Worm (Caenorhabditis elegans) whole organism, L4 larva: ENCODE measurements around the gene C54D10.9.

Source experiments
- F49E8.2 ChIP-seq: sonication (generic microtip); optimal IDR thresholded peaks from 2 replicates; lab custom pipeline; 2016; ENCODE audit warnings: missing compliant biosample characterization, mild to moderate bottlenecking, missing genetic modification characterization, borderline replicate concordance
- R02D3.7 ChIP-seq: fragments of 150-350 bp; sonication (generic microtip); optimal IDR thresholded peaks from 3 replicates; lab custom pipeline; 2014; ENCODE audit warnings: missing biosample characterization, missing genetic modification characterization
- Y48G9A.11 ChIP-seq: fragments of 200-800 bp; sonication (Bioruptor generic); IDR thresholded peaks from 2 replicates; pipeline ENCODE4 v1.3.6; 2022; ENCODE audit warnings: missing genetic modification reagents, missing genetic modification characterization, missing compliant biosample characterization
- ZK337.2 ChIP-seq: fragments of 200-800 bp; sonication (Bioruptor generic); IDR thresholded peaks from 2 replicates; pipeline ENCODE4 v1.3.6; 2022; ENCODE audit warnings: missing genetic modification reagents, missing genetic modification characterization, missing compliant biosample characterization
- aha-1 ChIP-seq: fragments of 150-350 bp; peaks from one replicate; lab custom pipeline; 2014; ENCODE audit warnings: missing biosample characterization, missing genetic modification characterization
- aly-2 ChIP-seq: sonication (generic microtip); optimal IDR thresholded peaks from 2 replicates; lab custom pipeline; 2018; ENCODE audit warnings: missing biosample characterization, missing genetic modification characterization
- ceh-82 ChIP-seq: sonication (generic microtip); optimal IDR thresholded peaks from 2 replicates; lab custom pipeline; 2017; ENCODE audit warnings: missing biosample characterization, missing genetic modification characterization
- ces-1 ChIP-seq: fragments of 150-350 bp; sonication (generic microtip); optimal IDR thresholded peaks from 4 replicates; lab custom pipeline; 2014; ENCODE audit warnings: missing biosample characterization, missing genetic modification reagents, missing genetic modification characterization
- daf-16 ChIP-seq, 3 experiments: sonication (generic microtip); optimal IDR thresholded peaks; 2 replicates each; lab custom pipeline; 2016 to 2017; ENCODE audit warnings: missing genetic modification characterization in 3 of 3, missing genetic modification reagents in 3 of 3, mild to moderate bottlenecking in 2 of 3, missing compliant biosample characterization in 2 of 3, missing biosample characterization in 1 of 3, moderate library complexity in 1 of 3
- dmd-6 ChIP-seq: fragments of 200-800 bp; sonication (Bioruptor generic); IDR thresholded peaks from 2 replicates; pipeline ENCODE4 v1.3.6; 2022; ENCODE audit warnings: missing genetic modification reagents, missing genetic modification characterization, missing compliant biosample characterization
- dve-1 ChIP-seq: sonication (generic microtip); optimal IDR thresholded peaks from 2 replicates; lab custom pipeline; 2017; ENCODE audit warnings: antibody characterized with exemption, mild to moderate bottlenecking, missing genetic modification characterization, missing compliant biosample characterization; ENCODE audit not compliant: insufficient read depth
- egl-43 ChIP-seq: fragments of 200-800 bp; sonication (Bioruptor generic); IDR thresholded peaks from 2 replicates; pipeline ENCODE4 v1.3.6; 2022; ENCODE audit warnings: missing genetic modification reagents, missing genetic modification characterization, missing compliant biosample characterization
- fos-1 ChIP-seq: fragments of 150-350 bp; optimal IDR thresholded peaks from 2 replicates; lab custom pipeline; 2014; ENCODE audit warnings: missing biosample characterization, missing genetic modification characterization
- jun-1 ChIP-seq: fragments of 150-350 bp; optimal IDR thresholded peaks from 2 replicates; lab custom pipeline; 2014; ENCODE audit warnings: missing biosample characterization, missing genetic modification reagents, missing genetic modification characterization
- lin-15B ChIP-seq: fragments of 150-350 bp; sonication (generic microtip); optimal IDR thresholded peaks from 3 replicates; lab custom pipeline; 2014; ENCODE audit warnings: missing biosample characterization, missing genetic modification characterization
- lir-3 ChIP-seq: sonication (generic microtip); optimal IDR thresholded peaks from 2 replicates; lab custom pipeline; 2016; ENCODE audit warnings: mild to moderate bottlenecking, missing genetic modification characterization, missing compliant biosample characterization
- lsy-2 ChIP-seq, 2 experiments: fragments of 150-350 bp in 1 of 2; sonication (generic microtip) in 1 of 2; optimal IDR thresholded peaks; 2 replicates each; lab custom pipeline; 2014 to 2017; ENCODE audit warnings: missing biosample characterization in 2 of 2, missing genetic modification characterization in 2 of 2
- mep-1 ChIP-seq: fragments of 150-350 bp; sonication (generic microtip); optimal IDR thresholded peaks from 3 replicates; lab custom pipeline; 2014; ENCODE audit warnings: missing biosample characterization, missing genetic modification characterization
- nhr-102 ChIP-seq: sonication (generic microtip); optimal IDR thresholded peaks from 2 replicates; lab custom pipeline; 2016; ENCODE audit warnings: mild to moderate bottlenecking, missing genetic modification characterization, moderate library complexity, missing compliant biosample characterization
- nhr-237 ChIP-seq: sonication (generic microtip); optimal IDR thresholded peaks from 2 replicates; lab custom pipeline; 2017; ENCODE audit warnings: missing biosample characterization, missing genetic modification characterization
- nhr-28 ChIP-seq: fragments of 150-350 bp; optimal IDR thresholded peaks from 2 replicates; lab custom pipeline; 2014; ENCODE audit warnings: missing biosample characterization, missing genetic modification characterization
- nhr-41 ChIP-seq: fragments of 200-800 bp; sonication (Bioruptor generic); IDR thresholded peaks from 2 replicates; pipeline ENCODE4 v1.3.6; 2022; ENCODE audit warnings: missing genetic modification reagents, missing genetic modification characterization, missing compliant biosample characterization
- nhr-6 ChIP-seq: fragments of 150-350 bp; optimal IDR thresholded peaks from 2 replicates; lab custom pipeline; 2014; ENCODE audit warnings: missing biosample characterization, missing genetic modification characterization
- nhr-77 ChIP-seq: fragments of 150-350 bp; optimal IDR thresholded peaks from 2 replicates; lab custom pipeline; 2014; ENCODE audit warnings: missing biosample characterization, missing genetic modification characterization
- pqm-1 ChIP-seq: sonication (generic microtip); optimal IDR thresholded peaks from 2 replicates; lab custom pipeline; 2017; ENCODE audit warnings: missing biosample characterization, missing genetic modification characterization
- set-16 ChIP-seq: fragments of 200-800 bp; sonication (Bioruptor generic); IDR thresholded peaks from 2 replicates; pipeline ENCODE4 v1.3.6; 2022; ENCODE audit warnings: missing genetic modification reagents, missing genetic modification characterization, missing compliant biosample characterization
- tra-1 ChIP-seq: fragments of 200-800 bp; sonication (Bioruptor generic); IDR thresholded peaks from 2 replicates; pipeline ENCODE4 v1.3.6; 2022; ENCODE audit warnings: missing genetic modification reagents, missing genetic modification characterization, missing compliant biosample characterization
- unc-62 ChIP-seq, 3 experiments: fragments of 150-350 bp in 1 of 3; sonication (generic microtip); optimal IDR thresholded peaks in 2 of 3; peaks in 1 of 3; 1 replicate in 1 of 3; 2 replicates in 2 of 3; lab custom pipeline; 2014 to 2017; ENCODE audit warnings: missing biosample characterization in 3 of 3, missing genetic modification characterization in 3 of 3, missing genetic modification reagents in 3 of 3, missing genotype in 1 of 3
- vab-7 ChIP-seq: fragments of 200-800 bp; sonication (Bioruptor generic); IDR thresholded peaks from 2 replicates; pipeline ENCODE4 v1.3.6; 2022; ENCODE audit warnings: missing genetic modification reagents, missing genetic modification characterization, missing compliant biosample characterization
- zfp-3 ChIP-seq: fragments of 200-800 bp; sonication (Bioruptor generic); conservative IDR thresholded peaks from 2 replicates; pipeline ENCODE4 v1.3.6; 2022; ENCODE audit warnings: missing genetic modification reagents, missing genetic modification characterization, missing compliant biosample characterization
- zip-11 ChIP-seq: fragments of 200-800 bp; sonication (Bioruptor generic); IDR thresholded peaks from 2 replicates; pipeline ENCODE4 v1.3.6; 2022; ENCODE audit warnings: missing genetic modification characterization, missing compliant biosample characterization

The C54D10.9 gene

ce11 chrV:12414362-12414761, 32.6 kb upstream of the C54D10.9 start:
- TF ChIP-seq dve-1 (tag; lab: Kevin White, UChicago), result peak; percentile 26
- TF ChIP-seq egl-43, result no peak
- TF ChIP-seq daf-16 (GFP tag; optimal IDR thresholded peaks at IDR 0.05; lab: Kevin White, UChicago), result no peak
- peak; percentile 65 for TF ChIP-seq daf-16 (tag; optimal IDR thresholded peaks at IDR 0.05; lab: Kevin White, UChicago)
- peak; percentile 55 for TF ChIP-seq pqm-1 (tag; lab: Kevin White, UChicago)
- TF ChIP-seq nhr-28 (tag; lab: Kevin White, UChicago), result peak; percentile 16

ce11 chrV:12415656-12416055, 31.3 kb upstream of the C54D10.9 start, which contains the start of gene cdr-2:
Gene cdr-2 (minus strand): TSS chrV:12415709.
- TF ChIP-seq daf-16 (GFP tag; optimal IDR thresholded peaks at IDR 0.05; lab: Kevin White, UChicago), result no peak
- peak; percentile 63 for TF ChIP-seq daf-16 (tag; optimal IDR thresholded peaks at IDR 0.05; lab: Kevin White, UChicago)
- no peak for TF ChIP-seq nhr-41 (GFP tag; lab: Robert Waterston, UW)
- TF ChIP-seq nhr-77 (tag; lab: Kevin White, UChicago), result peak; percentile 23
- TF ChIP-seq dmd-6 (GFP tag; lab: Robert Waterston, UW), result peak; percentile 77
- TF ChIP-seq nhr-28 (tag; lab: Kevin White, UChicago), result peak; percentile 70
- no peak for TF ChIP-seq ces-1
- TF ChIP-seq pqm-1 (tag; lab: Kevin White, UChicago), result peak; percentile 61
- TF ChIP-seq nhr-6 (tag; lab: Kevin White, UChicago), result no peak
- peak; percentile 47 for TF ChIP-seq dve-1 (tag; lab: Kevin White, UChicago)
- TF ChIP-seq, all 104 proteins: peak for 6

- TF ChIP-seq zip-11 (GFP tag; lab: Robert Waterston, UW) (no peak), vab-7 (no peak), dmd-6 (GFP tag; lab: Robert Waterston, UW) (no peak), Y48G9A.11 (GFP tag; lab: Robert Waterston, UW) (no peak), lir-3 (tag; lab: Kevin White, UChicago) (no peak), nhr-102 (tag; lab: Kevin White, UChicago) (no peak)
These were observed 29.7 kb upstream of the C54D10.9 start, which contains the start of gene cdr-3 for ce11 chrV:12417277-12417676. Gene cdr-3 (minus strand): TSS chrV:12417377.

- TF ChIP-seq mep-1, result no peak
- peak in 1 of 2 experiments; percentile 87 for TF ChIP-seq unc-62 (GFP tag; optimal IDR thresholded peaks at IDR 0.05 in 1 of 2; lab: Kevin White, UChicago)
- TF ChIP-seq unc-62 (tag; optimal IDR thresholded peaks at IDR 0.05; lab: Kevin White, UChicago), result no peak
These were observed 28.7 kb upstream of the C54D10.9 start, which contains the start of gene C54D10.3 for ce11 chrV:12418292-12418691. Gene C54D10.3 (plus strand): TSS chrV:12418592.

DNA sequence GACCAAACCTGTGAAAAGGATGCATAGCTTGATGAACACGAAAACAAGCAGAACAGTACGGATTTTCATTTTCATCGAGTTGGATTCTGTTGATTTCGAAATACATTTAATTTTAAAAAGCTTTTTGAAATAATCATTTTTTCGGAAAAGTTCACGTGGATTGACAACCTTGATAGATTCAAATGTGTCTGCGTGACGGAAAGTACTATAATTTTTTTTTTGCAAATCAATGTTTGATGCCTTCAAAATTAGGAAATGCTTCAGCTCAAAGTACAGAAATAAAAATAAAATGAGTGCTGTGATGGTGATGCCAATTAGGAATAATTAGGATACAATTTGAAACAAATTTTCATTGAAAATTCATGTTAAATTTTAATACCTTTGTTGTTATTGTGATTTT, 26.1 kb upstream of the C54D10.9 start, which contains the start of gene C54D10.4:
Gene C54D10.4 (minus strand): TSS at position 101 of the 400 bp plus-strand sequence.
- no peak for TF ChIP-seq ceh-82 (tag; lab: Kevin White, UChicago)
- TF ChIP-seq nhr-6 (tag; lab: Kevin White, UChicago), result no peak
- TF ChIP-seq jun-1 (tag; lab: Kevin White, UChicago), result no peak
- TF ChIP-seq nhr-28 (tag; lab: Kevin White, UChicago), result no peak
- TF ChIP-seq tra-1, result no peak
- no peak for TF ChIP-seq R02D3.7 (tag; lab: Kevin White, UChicago)
- TF ChIP-seq ZK337.2, result no peak
- TF ChIP-seq zfp-3, result no peak
- no peak for TF ChIP-seq aha-1 (tag; lab: Kevin White, UChicago)
- TF ChIP-seq set-16 (GFP tag; lab: Robert Waterston, UW), result no peak
- TF ChIP-seq F49E8.2 (tag; lab: Kevin White, UChicago), result no peak
- TF ChIP-seq fos-1 (tag; lab: Kevin White, UChicago), result no peak
- no peak for TF ChIP-seq nhr-237 (tag; lab: Kevin White, UChicago)
- no peak for TF ChIP-seq lsy-2 (tag; optimal IDR thresholded peaks at IDR 0.05; lab: Kevin White, UChicago)
- no peak for TF ChIP-seq aly-2 (tag; lab: Kevin White, UChicago)
- TF ChIP-seq lin-15B (tag; lab: Kevin White, UChicago), result no peak
